Fruit fly (Drosophila melanogaster): ENCODE measurements around the gene RpS10b.

The RpS10b gene

dm6 chrX:19642819-19643504, 45.1 kb downstream of the RpS10b start, which contains the start of the genes CG12237 and Sec61gamma (continued):
- no peak for TF ChIP-seq CG5953 (GFP tag; IDR thresholded peaks at IDR 0.05)
- no peak for TF ChIP-seq ara (GFP tag; IDR thresholded peaks at IDR 0.05)
- no peak for TF ChIP-seq CG2875 (GFP tag; optimal IDR thresholded peaks at IDR 0.05)
- TF ChIP-seq sob (GFP tag; IDR thresholded peaks at IDR 0.05), result 0 out of 2 replicates have a peak, but pooled peaks have one; percentile 28
- no peak for TF ChIP-seq CG14667 (GFP tag; IDR thresholded peaks at IDR 0.05)
- TF ChIP-seq crp (GFP tag; optimal IDR thresholded peaks at IDR 0.05), result peak in 1 of 2 experiments; percentile 36
- no peak for TF ChIP-seq Hr39 (optimal IDR thresholded peaks at IDR 0.05)
- TF ChIP-seq bigmax (GFP tag; optimal IDR thresholded peaks at IDR 0.05), result no peak
- TF ChIP-seq stwl (tag; optimal IDR thresholded peaks at IDR 0.05), result peak; percentile 45
- no peak for TF ChIP-seq Hand (GFP tag; optimal IDR thresholded peaks at IDR 0.05)
- TF ChIP-seq jumu (GFP tag; optimal IDR thresholded peaks at IDR 0.05), result peak; percentile 6
- no peak for TF ChIP-seq dan (GFP tag; IDR thresholded peaks at IDR 0.05)
- peak; percentile 1 for TF ChIP-seq Fer3 (tag; optimal IDR thresholded peaks at IDR 0.05)
- no peak for TF ChIP-seq CG13424 (tag; optimal IDR thresholded peaks at IDR 0.05)
- TF ChIP-seq CG12155 (GFP tag; optimal IDR thresholded peaks at IDR 0.05), result no peak
- no peak for TF ChIP-seq CG31224 (GFP tag; IDR thresholded peaks at IDR 0.05)
- no peak for TF ChIP-seq Ravus (GFP tag; IDR thresholded peaks at IDR 0.05)
- TF ChIP-seq CG5245 (GFP tag; optimal IDR thresholded peaks at IDR 0.05), result no peak
- TF ChIP-seq CG17328 (GFP tag; IDR thresholded peaks at IDR 0.05), result no peak
- 0 out of 3 replicates have a peak, but pooled peaks have one; percentile 7 for TF ChIP-seq CG6175 (GFP tag; IDR thresholded peaks at IDR 0.05)
- TF ChIP-seq lab (GFP tag; optimal IDR thresholded peaks at IDR 0.05), result no peak
- TF ChIP-seq grau (tag; optimal IDR thresholded peaks at IDR 0.05), result peak; percentile 28
- no peak for TF ChIP-seq Taf1 (GFP tag; IDR thresholded peaks at IDR 0.05)
- TF ChIP-seq otp (GFP tag; IDR thresholded peaks at IDR 0.05), result no peak
- TF ChIP-seq sc (optimal IDR thresholded peaks at IDR 0.05), result no peak
- TF ChIP-seq sc (GFP tag; optimal IDR thresholded peaks at IDR 0.05), result no peak
- no peak for TF ChIP-seq org-1 (GFP tag; optimal IDR thresholded peaks at IDR 0.05)
- TF ChIP-seq Bdp1 (GFP tag; optimal IDR thresholded peaks at IDR 0.05), result no peak
- TF ChIP-seq tna (GFP tag; IDR thresholded peaks at IDR 0.05; ENCODE audit: partially characterized antibody), result no peak
- TF ChIP-seq CG2116 (GFP tag; optimal IDR thresholded peaks at IDR 0.05), result peak; percentile 43
- no peak for TF ChIP-seq tll (GFP tag; optimal IDR thresholded peaks at IDR 0.05)
- 0 out of 2 replicates have a peak, but pooled peaks have one; percentile 32 for TF ChIP-seq CG31441 (GFP tag; IDR thresholded peaks at IDR 0.05)
- no peak for TF ChIP-seq schlank (tag; optimal IDR thresholded peaks at IDR 0.05)
- TF ChIP-seq kah (GFP tag; optimal IDR thresholded peaks at IDR 0.05), result no peak
- TF ChIP-seq CG7556 (GFP tag; optimal IDR thresholded peaks at IDR 0.05), result no peak
- no peak for TF ChIP-seq CG43689 (GFP tag; IDR thresholded peaks at IDR 0.05)
- no peak for TF ChIP-seq Fer1 (GFP tag; optimal IDR thresholded peaks at IDR 0.05)
- TF ChIP-seq CoRest (tag; optimal IDR thresholded peaks at IDR 0.05), result peak; percentile 53
- no peak for TF ChIP-seq prd (optimal IDR thresholded peaks at IDR 0.05)
- no peak for TF ChIP-seq prd (GFP tag; IDR thresholded peaks at IDR 0.05)
- TF ChIP-seq pnt (GFP tag; optimal IDR thresholded peaks at IDR 0.05), result no peak
- TF ChIP-seq CG15073 (GFP tag; optimal IDR thresholded peaks at IDR 0.05), result no peak
- no peak for TF ChIP-seq Dip2 (GFP tag; IDR thresholded peaks at IDR 0.05)
- no peak for TF ChIP-seq CG15269 (tag; optimal IDR thresholded peaks at IDR 0.05)
- no peak for TF ChIP-seq CG4854 (GFP tag; optimal IDR thresholded peaks at IDR 0.05)
- TF ChIP-seq kay (GFP tag; optimal IDR thresholded peaks at IDR 0.05), result no peak
- no peak for TF ChIP-seq grn (GFP tag; optimal IDR thresholded peaks at IDR 0.05)
- peak; percentile 27 for TF ChIP-seq Dek (tag; optimal IDR thresholded peaks at IDR 0.05)
- TF ChIP-seq Trl (optimal IDR thresholded peaks at IDR 0.05), result no peak
- TF ChIP-seq Trl (GFP tag; optimal IDR thresholded peaks at IDR 0.05), result peak; percentile 18
- no peak for TF ChIP-seq CG9437 (GFP tag; optimal IDR thresholded peaks at IDR 0.05)

Measured in whole organism, embryonic.